Worm (Caenorhabditis elegans): ENCODE measurements around the gene K07H8.9.

Gene K07H8.9

DNA sequence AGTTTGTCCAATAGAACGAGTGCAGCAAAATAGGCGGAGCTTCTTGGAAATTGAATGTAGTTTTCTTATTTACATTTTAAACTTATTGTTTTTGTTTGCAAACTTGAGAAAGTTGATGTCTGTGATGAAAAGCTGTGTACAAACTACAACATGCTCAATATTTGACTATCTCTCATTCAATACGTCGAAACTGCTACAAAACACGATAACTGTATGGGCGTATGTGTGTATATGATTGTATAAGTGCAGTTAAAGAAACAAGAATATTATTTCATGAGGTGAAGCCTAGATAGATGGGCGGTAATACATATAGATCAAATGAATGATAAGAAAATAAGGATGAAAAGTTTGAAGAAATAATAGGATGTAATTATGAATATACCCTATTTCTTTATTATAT is 46.7 kb downstream of the K07H8.9 start:
- TF ChIP-seq him-1 (tag; optimal IDR thresholded peaks at IDR 0.05): no peak
- no peak for TF ChIP-seq dao-5 (tag; optimal IDR thresholded peaks at IDR 0.05)
- TF ChIP-seq W03F9.2 (tag; optimal IDR thresholded peaks at IDR 0.05): no peak

- TF ChIP-seq W03F9.2 (tag; optimal IDR thresholded peaks at IDR 0.05) (no peak), dao-5 (tag; optimal IDR thresholded peaks at IDR 0.05) (no peak), him-1 (tag; optimal IDR thresholded peaks at IDR 0.05) (no peak)
Observed at ce11 chrIV:8236502-8236901, 49.8 kb downstream of the K07H8.9 start, which contains the start of gene nhr-66. Gene nhr-66, minus strand, starts transcription at chrIV:8236602.

All from whole organism, L4/young adult.